Fruit fly (Drosophila melanogaster): ENCODE measurements around the gene CG12099.

CG12099 gene

dm6 chr3L:1558178-1558788, at the start of gene CG12099, which contains the start of gene Pex10:
TSS of gene CG12099 (minus strand) at chr3L:1558484.
TSS of gene Pex10 (plus strand) at chr3L:1558228.
- TF ChIP-seq D1 (tag; optimal IDR thresholded peaks at IDR 0.05) (no peak), EcR (GFP tag; optimal IDR thresholded peaks at IDR 0.05) (no peak), CG13204 (GFP tag; optimal IDR thresholded peaks at IDR 0.05) (no peak), Pif1A (GFP tag; optimal IDR thresholded peaks at IDR 0.05) (no peak), rn (GFP tag; IDR thresholded peaks at IDR 0.05) (peak; percentile 78), CG34367 (tag; optimal IDR thresholded peaks at IDR 0.05) (peak; percentile 51), CG8301 (tag; optimal IDR thresholded peaks at IDR 0.05) (peak; percentile 62), CG10348 (GFP tag; IDR thresholded peaks at IDR 0.05) (peak; percentile 78), CG9948 (tag; optimal IDR thresholded peaks at IDR 0.05) (peak; percentile 67), Snoo (tag; optimal IDR thresholded peaks at IDR 0.05) (peak; percentile 86), Ets98B (GFP tag; IDR thresholded peaks at IDR 0.05) (peak; percentile 88), fd96Ca (GFP tag; IDR thresholded peaks at IDR 0.05) (peak; percentile 93), CG4496 (GFP tag; IDR thresholded peaks at IDR 0.05) (peak; percentile 91), CG14655 (GFP tag; optimal IDR thresholded peaks at IDR 0.05) (no peak), CG17806 (tag; optimal IDR thresholded peaks at IDR 0.05) (peak; percentile 64), CG32121 (GFP tag; IDR thresholded peaks at IDR 0.05) (peak; percentile 86), CG15710 (tag; optimal IDR thresholded peaks at IDR 0.05) (peak; percentile 84), CG8159 (tag; optimal IDR thresholded peaks at IDR 0.05) (peak; percentile 80), Pif1B (GFP tag; optimal IDR thresholded peaks at IDR 0.05) (peak; percentile 75)

- no peak for TF ChIP-seq Pif1B (GFP tag; optimal IDR thresholded peaks at IDR 0.05)
- no peak for TF ChIP-seq CG9948 (tag; optimal IDR thresholded peaks at IDR 0.05)
Observed at dm6 chr3L:1602833-1603128, 44.5 kb upstream of the CG12099 start, which contains the start of the genes CG18170 and CG33791. TSS of gene CG18170 (plus strand) at chr3L:1602954. TSS of gene CG33791 (plus strand) at chr3L:1602954.

DNA sequence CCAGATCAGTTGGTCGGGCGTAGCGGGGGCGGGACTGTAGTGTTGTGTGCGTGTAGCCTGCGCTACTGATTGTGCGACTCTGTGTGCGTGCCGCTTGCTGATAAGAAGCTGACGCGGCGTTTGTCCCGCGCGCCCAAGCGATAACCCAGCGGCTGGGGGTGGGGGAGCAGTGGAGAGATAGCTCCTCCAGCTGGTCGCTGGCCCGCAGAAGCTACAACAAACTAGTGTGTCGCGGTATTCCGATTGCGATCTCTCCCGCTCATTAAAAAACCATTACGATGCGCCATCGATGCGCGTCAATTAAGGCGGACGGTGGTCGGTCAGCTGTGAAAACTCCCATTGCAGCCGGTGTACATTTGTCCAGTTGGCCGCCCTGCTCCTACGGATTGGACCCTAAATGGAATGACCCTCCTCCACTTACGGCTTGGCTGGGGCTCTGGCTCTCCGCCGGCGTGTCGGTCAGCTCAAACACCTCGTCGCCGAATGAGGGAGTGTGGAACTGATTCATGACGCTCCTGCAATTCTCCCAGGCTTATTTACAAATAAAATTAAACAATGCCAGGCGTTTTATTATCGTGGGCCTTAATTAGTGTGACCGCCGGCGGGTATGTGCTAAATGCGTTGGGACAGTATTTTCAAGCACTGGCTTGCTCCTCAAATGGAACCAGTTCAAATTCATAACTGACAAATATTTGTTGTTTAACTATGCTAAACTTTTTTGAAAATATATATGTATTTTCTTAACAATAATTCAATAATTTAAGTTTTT, 44.0 kb upstream of the CG12099 start, which contains the start of gene CG12104:
TSS of gene CG12104 (minus strand) at position 611 of the 769 bp plus-strand sequence.
- TF ChIP-seq CG13204 (GFP tag; optimal IDR thresholded peaks at IDR 0.05) (peak; percentile 98), Ets98B (GFP tag; IDR thresholded peaks at IDR 0.05) (0 out of 2 replicates have a peak, but pooled peaks have one; percentile 5), CG9948 (tag; optimal IDR thresholded peaks at IDR 0.05) (no peak), EcR (GFP tag; optimal IDR thresholded peaks at IDR 0.05) (peak; percentile 44), CG34367 (tag; optimal IDR thresholded peaks at IDR 0.05) (peak; percentile 0)

DNA sequence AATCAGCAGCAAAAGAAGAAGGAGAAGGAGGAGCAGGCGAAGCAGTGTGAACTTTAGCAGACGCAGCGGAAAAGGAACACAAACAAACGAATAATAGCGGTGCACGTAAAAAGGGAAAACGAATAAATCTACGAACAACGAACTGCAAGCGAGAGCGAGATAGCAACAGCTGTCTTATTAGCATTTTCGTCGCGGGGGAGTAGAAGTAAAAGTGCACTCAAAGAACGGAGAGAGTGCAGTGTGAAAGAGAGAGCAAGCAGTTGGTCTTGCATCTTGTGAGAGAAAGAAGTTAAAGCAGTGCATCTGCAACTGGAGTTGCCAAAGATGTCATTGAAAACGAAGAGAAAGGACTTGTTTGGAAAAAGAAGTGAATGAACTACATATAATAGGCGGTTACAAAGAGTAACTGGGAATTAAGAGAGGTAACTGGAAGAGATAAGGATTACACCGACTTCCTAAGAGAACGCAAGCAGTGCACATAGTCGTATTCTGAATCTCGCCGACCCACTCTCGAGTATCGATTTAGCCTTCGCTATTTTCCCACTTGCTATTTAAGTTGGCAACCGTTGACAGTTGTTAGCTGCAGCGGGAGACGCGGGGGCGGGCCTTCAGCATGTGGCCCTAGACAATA, 34.7 kb upstream of the CG12099 start:
- peak; percentile 33 for TF ChIP-seq gl (tag; optimal IDR thresholded peaks at IDR 0.05)
- no peak for TF ChIP-seq CG8159 (tag; optimal IDR thresholded peaks at IDR 0.05)
- TF ChIP-seq CG34367 (tag; optimal IDR thresholded peaks at IDR 0.05): no peak
- peak; percentile 97 for TF ChIP-seq EcR (GFP tag; optimal IDR thresholded peaks at IDR 0.05)
- 0 out of 3 replicates have a peak, but pooled peaks have one; percentile 38 for TF ChIP-seq CG4496 (GFP tag; IDR thresholded peaks at IDR 0.05)
- peak; percentile 27; the same call in 1 of the 2 replicates for TF ChIP-seq Ets98B (GFP tag; IDR thresholded peaks at IDR 0.05)
- peak; percentile 4 for TF ChIP-seq CG15710 (tag; optimal IDR thresholded peaks at IDR 0.05)
- TF ChIP-seq fd96Ca (GFP tag; IDR thresholded peaks at IDR 0.05): 0 out of 3 replicates have a peak, but pooled peaks have one; percentile 23
- no peak; the same call in 1 of the 2 replicates for TF ChIP-seq CG12605 (GFP tag; IDR thresholded peaks at IDR 0.05)
- TF ChIP-seq CG17806 (tag; optimal IDR thresholded peaks at IDR 0.05): no peak
- TF ChIP-seq D1 (tag; optimal IDR thresholded peaks at IDR 0.05): no peak
- no peak for TF ChIP-seq CG10348 (GFP tag; IDR thresholded peaks at IDR 0.05)
- peak; percentile 47 for TF ChIP-seq CG8301 (tag; optimal IDR thresholded peaks at IDR 0.05)
- TF ChIP-seq CG13204 (GFP tag; optimal IDR thresholded peaks at IDR 0.05): peak; percentile 52
- TF ChIP-seq Pif1A (GFP tag; optimal IDR thresholded peaks at IDR 0.05): no peak
- no peak for TF ChIP-seq CG9948 (tag; optimal IDR thresholded peaks at IDR 0.05)
- TF ChIP-seq Pif1B (GFP tag; optimal IDR thresholded peaks at IDR 0.05): no peak
- TF ChIP-seq rn (GFP tag; IDR thresholded peaks at IDR 0.05): no peak
- no peak for TF ChIP-seq CG14655 (GFP tag; optimal IDR thresholded peaks at IDR 0.05)
- peak; percentile 23 for TF ChIP-seq Snoo (tag; optimal IDR thresholded peaks at IDR 0.05)
- no peak for TF ChIP-seq CG32121 (GFP tag; IDR thresholded peaks at IDR 0.05)

dm6 chr3L:1591692-1592371, 33.5 kb upstream of the CG12099 start:
- TF ChIP-seq Pif1B (GFP tag; optimal IDR thresholded peaks at IDR 0.05) (peak; percentile 85), CG14655 (GFP tag; optimal IDR thresholded peaks at IDR 0.05) (peak; percentile 41), CG15710 (tag; optimal IDR thresholded peaks at IDR 0.05) (peak; percentile 74), CG34367 (tag; optimal IDR thresholded peaks at IDR 0.05) (peak; percentile 74), CG17806 (tag; optimal IDR thresholded peaks at IDR 0.05) (peak; percentile 51), EcR (GFP tag; optimal IDR thresholded peaks at IDR 0.05) (peak; percentile 32), CG13204 (GFP tag; optimal IDR thresholded peaks at IDR 0.05) (peak; percentile 70), Pif1A (GFP tag; optimal IDR thresholded peaks at IDR 0.05) (peak; percentile 88), CG8159 (tag; optimal IDR thresholded peaks at IDR 0.05) (peak; percentile 75), Snoo (tag; optimal IDR thresholded peaks at IDR 0.05) (peak; percentile 86), CG32121 (GFP tag; IDR thresholded peaks at IDR 0.05) (peak; percentile 65; the same call in 1 of the 2 replicates), Ets98B (GFP tag; IDR thresholded peaks at IDR 0.05) (peak; percentile 42; the same call in 1 of the 2 replicates), CG4496 (GFP tag; IDR thresholded peaks at IDR 0.05) (peak; percentile 85), rn (GFP tag; IDR thresholded peaks at IDR 0.05) (no peak), CG12605 (GFP tag; IDR thresholded peaks at IDR 0.05) (no peak), CG9948 (tag; optimal IDR thresholded peaks at IDR 0.05) (peak; percentile 43), fd96Ca (GFP tag; IDR thresholded peaks at IDR 0.05) (peak; percentile 70; the same call in 2 of the 3 replicates), gl (tag; optimal IDR thresholded peaks at IDR 0.05) (peak; percentile 89), CG10348 (GFP tag; IDR thresholded peaks at IDR 0.05) (no peak), D1 (tag; optimal IDR thresholded peaks at IDR 0.05) (no peak), CG8301 (tag; optimal IDR thresholded peaks at IDR 0.05) (peak; percentile 29)
